Worm (Caenorhabditis elegans) whole organism, young adult: ENCODE results near the gene F33H1.4.

Source experiments
- F23B12.7 ChIP-seq: sonication (generic microtip); optimal IDR thresholded peaks from 2 replicates; lab custom pipeline; 2017; ENCODE audit warnings: missing genetic modification characterization, mild to moderate bottlenecking, missing compliant biosample characterization, antibody characterized with exemption, moderate library complexity; ENCODE audit not compliant: insufficient read depth
- F57A8.1 ChIP-seq: fragments of 200-800 bp; sonication (Bioruptor generic); optimal IDR thresholded peaks from 2 replicates; lab custom pipeline; 2018; ENCODE audit warnings: mild to moderate bottlenecking, missing genetic modification characterization, moderate library complexity, missing compliant biosample characterization
- T07F8.4 ChIP-seq: sonication (generic microtip); optimal IDR thresholded peaks from 2 replicates; lab custom pipeline; 2016; ENCODE audit warnings: mild to moderate bottlenecking, missing genetic modification characterization, moderate library complexity, missing compliant biosample characterization
- bed-1 ChIP-seq: fragments of 200-800 bp; sonication (Bioruptor generic); IDR thresholded peaks from 2 replicates; pipeline ENCODE4 v1.3.6; 2022; ENCODE audit warnings: missing genetic modification reagents, missing genetic modification characterization, missing compliant biosample characterization
- hlh-26 ChIP-seq: fragments of 200-800 bp; sonication (Bioruptor generic); conservative IDR thresholded peaks from 2 replicates; pipeline ENCODE4 v1.3.6; 2022; ENCODE audit warnings: missing genetic modification reagents, missing genetic modification characterization, missing compliant biosample characterization
- nhr-27 ChIP-seq: fragments of 200-800 bp; sonication (Bioruptor generic); optimal IDR thresholded peaks from 2 replicates; lab custom pipeline; 2018; ENCODE audit warnings: mild to moderate bottlenecking, missing genetic modification characterization, moderate library complexity, missing compliant biosample characterization
- nhr-90 ChIP-seq: sonication (generic microtip); optimal IDR thresholded peaks from 2 replicates; lab custom pipeline; 2016; ENCODE audit warnings: missing genotype, mild to moderate bottlenecking, missing genetic modification characterization, missing compliant biosample characterization
- pha-4 ChIP-seq: fragments of 150-350 bp; sonication (generic microtip); optimal IDR thresholded peaks from 2 replicates; lab custom pipeline; 2014; ENCODE audit warnings: missing biosample characterization, missing genetic modification reagents, missing genetic modification characterization
- snpc-1.1 ChIP-seq: sonication (generic microtip); optimal IDR thresholded peaks from 2 replicates; lab custom pipeline; 2017; ENCODE audit warnings: missing genetic modification characterization, mild to moderate bottlenecking, missing compliant biosample characterization, antibody characterized with exemption, moderate library complexity, missing genotype, missing genetic modification reagents; ENCODE audit not compliant: insufficient read depth
- snpc-1.3 ChIP-seq: sonication (generic microtip); optimal IDR thresholded peaks from 2 replicates; lab custom pipeline; 2017; ENCODE audit warnings: missing genetic modification characterization, mild to moderate bottlenecking, missing compliant biosample characterization, antibody characterized with exemption, moderate library complexity, missing genotype, missing genetic modification reagents; ENCODE audit not compliant: insufficient read depth
- unc-62 ChIP-seq: fragments of 150-350 bp; optimal IDR thresholded peaks from 2 replicates; lab custom pipeline; 2014; ENCODE audit warnings: missing biosample characterization, missing genetic modification reagents, missing genetic modification characterization
- ztf-22 ChIP-seq: fragments of 200-800 bp; sonication (Bioruptor generic); optimal IDR thresholded peaks from 2 replicates; lab custom pipeline; 2018; ENCODE audit warnings: mild to moderate bottlenecking, missing genetic modification characterization, moderate library complexity, missing compliant biosample characterization

DNA sequence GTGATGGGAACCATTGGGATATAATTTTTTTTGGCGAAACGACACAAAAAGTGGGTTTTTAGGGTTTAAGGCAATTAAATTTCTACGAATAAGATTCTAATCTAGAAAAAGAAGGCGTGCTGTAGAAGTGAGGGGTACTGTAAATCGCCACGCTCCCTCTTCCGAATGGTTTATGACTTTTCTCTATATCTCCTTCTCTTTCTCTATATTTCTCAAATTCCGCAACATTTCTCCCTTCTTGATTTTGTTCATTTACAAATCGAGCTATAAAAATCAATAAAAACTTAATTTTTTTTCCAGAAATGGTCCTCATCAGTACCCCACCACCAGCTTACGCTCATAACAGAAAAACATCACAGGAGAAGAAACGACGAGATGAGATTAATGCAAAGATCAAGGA is 43.7 kb downstream of the F33H1.4 start, which contains the start of gene ref-1:
- TF ChIP-seq snpc-1.1 (tag; lab: Kevin White, UChicago) (no peak), F23B12.7 (tag; lab: Kevin White, UChicago) (no peak), nhr-90 (tag; lab: Kevin White, UChicago) (no peak), pha-4 (tag; lab: Kevin White, UChicago) (no peak), nhr-27 (tag; lab: Kevin White, UChicago) (no peak), unc-62 (GFP tag; lab: Kevin White, UChicago) (no peak), snpc-1.3 (tag; lab: Kevin White, UChicago) (no peak), bed-1 (GFP tag; lab: Robert Waterston, UW) (no peak), ztf-22 (GFP tag; lab: Kevin White, UChicago) (no peak), F57A8.1 (GFP tag; lab: Kevin White, UChicago) (no peak), T07F8.4 (no peak), hlh-26 (GFP tag; lab: Robert Waterston, UW) (no peak)
